Fruit fly (Drosophila melanogaster) whole organism, prepupa: Measurements from ENCODE around the gene CG14153.
A peak's percentile ranks its signal among the peaks of the same experiment; 100 is the strongest.

Experiments
- Blimp-1 ChIP-seq: fragments of 200-800 bp; sonication (Bioruptor generic); optimal IDR thresholded peaks from 3 replicates; lab custom pipeline; 2017; ENCODE audit warnings: missing biosample characterization, missing genetic modification characterization, mild to moderate bottlenecking, moderate library complexity, missing genetic modification reagents
- CG10669 ChIP-seq: fragments of 200-800 bp; sonication (Bioruptor generic); optimal IDR thresholded peaks from 3 replicates; lab custom pipeline; 2018; ENCODE audit warnings: missing biosample characterization, mild to moderate bottlenecking, missing genetic modification characterization, moderate library complexity
- CG11762 ChIP-seq: fragments of 200-800 bp; sonication (Bioruptor generic); optimal IDR thresholded peaks from 3 replicates; lab custom pipeline; 2016; ENCODE audit warnings: missing biosample characterization, missing genetic modification characterization; ENCODE audit not compliant: insufficient read depth
- CG11902 ChIP-seq: fragments of 200-800 bp; sonication (Bioruptor generic); optimal IDR thresholded peaks from 3 replicates; lab custom pipeline; 2016; ENCODE audit warnings: missing biosample characterization, missing genetic modification characterization
- CG15336 ChIP-seq: fragments of 200-800 bp; sonication (Bioruptor generic); IDR thresholded peaks from 2 replicates; pipeline ENCODE4 v1.3.6; 2022; ENCODE audit warnings: missing biosample characterization, missing genetic modification characterization
- CG1621 ChIP-seq: fragments of 200-800 bp; sonication (Bioruptor generic); optimal IDR thresholded peaks from 3 replicates; lab custom pipeline; 2018; ENCODE audit warnings: missing biosample characterization, mild to moderate bottlenecking, missing genetic modification characterization
- CG3032 ChIP-seq: fragments of 200-800 bp; optimal IDR thresholded peaks from 2 replicates; lab custom pipeline; 2019; ENCODE audit warnings: missing biosample characterization, mild to moderate bottlenecking, missing genetic modification characterization, moderate library complexity
- CG31627 ChIP-seq: fragments of 200-800 bp; sonication (Bioruptor generic); optimal IDR thresholded peaks from 3 replicates; lab custom pipeline; 2016; ENCODE audit warnings: missing biosample characterization, missing genetic modification characterization
- CG32006 ChIP-seq: fragments of 200-800 bp; sonication (Bioruptor generic); optimal IDR thresholded peaks from 3 replicates; lab custom pipeline; 2017; ENCODE audit warnings: missing biosample characterization, mild to moderate bottlenecking, missing genetic modification characterization
- CG34406 ChIP-seq: fragments of 200-800 bp; sonication (Bioruptor generic); optimal IDR thresholded peaks from 3 replicates; lab custom pipeline; 2016; ENCODE audit warnings: missing biosample characterization, missing genetic modification characterization
- CG3919 ChIP-seq: fragments of 200-800 bp; sonication (Bioruptor generic); optimal IDR thresholded peaks from 3 replicates; lab custom pipeline; 2016; ENCODE audit warnings: missing biosample characterization, missing genetic modification characterization
- CG4318 ChIP-seq: fragments of 200-800 bp; sonication (Bioruptor generic); optimal IDR thresholded peaks from 3 replicates; lab custom pipeline; 2017; ENCODE audit warnings: missing biosample characterization, mild to moderate bottlenecking, missing genetic modification characterization
- CG6163 ChIP-seq: fragments of 200-800 bp; sonication (Bioruptor generic); IDR thresholded peaks from 3 replicates; pipeline ENCODE4 v1.3.6; 2022; ENCODE audit warnings: missing biosample characterization, missing genetic modification characterization
- CG6276 ChIP-seq: fragments of 200-800 bp; sonication (Bioruptor generic); optimal IDR thresholded peaks from 2 replicates; lab custom pipeline; 2017; ENCODE audit warnings: missing biosample characterization, mild to moderate bottlenecking, missing genetic modification characterization
- CG6792 ChIP-seq: fragments of 200-800 bp; sonication (Bioruptor generic); optimal IDR thresholded peaks from 3 replicates; lab custom pipeline; 2016; ENCODE audit warnings: missing biosample characterization, missing genetic modification characterization
- CG6808 ChIP-seq: fragments of 200-800 bp; sonication (Bioruptor generic); optimal IDR thresholded peaks from 3 replicates; lab custom pipeline; 2017; ENCODE audit warnings: missing biosample characterization, missing genetic modification characterization, mild to moderate bottlenecking, moderate library complexity, missing genetic modification reagents
- CG6854 ChIP-seq: fragments of 200-800 bp; sonication (Bioruptor generic); optimal IDR thresholded peaks from 2 replicates; lab custom pipeline; 2017; ENCODE audit warnings: missing biosample characterization, mild to moderate bottlenecking, missing genetic modification characterization
- CG8632 ChIP-seq: fragments of 200-800 bp; sonication (Bioruptor generic); optimal IDR thresholded peaks from 3 replicates; lab custom pipeline; 2016; ENCODE audit warnings: missing biosample characterization, missing genetic modification characterization
- Eip75B ChIP-seq: fragments of 200-800 bp; sonication (Bioruptor generic); optimal IDR thresholded peaks from 3 replicates; lab custom pipeline; 2016; ENCODE audit warnings: missing biosample characterization, missing genetic modification characterization
- Eip78C ChIP-seq: fragments of 200-800 bp; sonication (Bioruptor generic); peaks from one replicate; lab custom pipeline; 2016; ENCODE audit warnings: missing biosample characterization, missing genetic modification characterization
- Eip93F ChIP-seq: fragments of 200-800 bp; sonication (Bioruptor generic); optimal IDR thresholded peaks from 2 replicates; lab custom pipeline; 2016; ENCODE audit warnings: missing biosample characterization, mild to moderate bottlenecking, missing genetic modification characterization
- Ets21C ChIP-seq: fragments of 200-800 bp; sonication (Bioruptor generic); optimal IDR thresholded peaks from 3 replicates; lab custom pipeline; 2016; ENCODE audit warnings: missing biosample characterization, missing genetic modification characterization
- Gug ChIP-seq: fragments of 200-800 bp; sonication (Bioruptor generic); IDR thresholded peaks from 2 replicates; pipeline ENCODE4 v1.3.6; 2022; ENCODE audit warnings: missing biosample characterization, missing genetic modification characterization
- Hr38 ChIP-seq: sonication (Bioruptor generic); optimal IDR thresholded peaks from 2 replicates; lab custom pipeline; 2016; ENCODE audit warnings: missing biosample characterization, missing genetic modification characterization
- Hr39 ChIP-seq: fragments of 200-800 bp; sonication (Bioruptor generic); optimal IDR thresholded peaks from 2 replicates; lab custom pipeline; 2016; ENCODE audit warnings: missing biosample characterization, missing genetic modification characterization
- Hr4 ChIP-seq: fragments of 200-800 bp; sonication (Bioruptor generic); optimal IDR thresholded peaks from 3 replicates; lab custom pipeline; 2016; ENCODE audit warnings: missing biosample characterization, missing genetic modification characterization
- Lpt ChIP-seq: fragments of 200-800 bp; sonication (Bioruptor generic); optimal IDR thresholded peaks from 3 replicates; lab custom pipeline; 2016; ENCODE audit warnings: missing biosample characterization, missing genetic modification characterization
- Met ChIP-seq: fragments of 200-800 bp; sonication (Bioruptor generic); optimal IDR thresholded peaks from 3 replicates; lab custom pipeline; 2016; ENCODE audit warnings: missing biosample characterization, missing genetic modification characterization
- OdsH ChIP-seq: fragments of 200-800 bp; sonication (Bioruptor generic); optimal IDR thresholded peaks from 3 replicates; lab custom pipeline; 2016; ENCODE audit warnings: missing biosample characterization, missing genetic modification characterization
- Sox102F ChIP-seq: fragments of 200-800 bp; sonication (Bioruptor generic); optimal IDR thresholded peaks from 2 replicates; lab custom pipeline; 2016; ENCODE audit warnings: missing biosample characterization, mild to moderate bottlenecking, missing genetic modification characterization
- Sox14 ChIP-seq: fragments of 200-800 bp; sonication (Bioruptor generic); optimal IDR thresholded peaks from 3 replicates; lab custom pipeline; 2016; ENCODE audit warnings: missing biosample characterization, missing genetic modification characterization
- achi ChIP-seq: fragments of 200-800 bp; sonication (Bioruptor generic); optimal IDR thresholded peaks from 3 replicates; lab custom pipeline; 2016; ENCODE audit warnings: missing biosample characterization, missing genetic modification characterization
- acj6 ChIP-seq: fragments of 200-800 bp; sonication (Bioruptor generic); optimal IDR thresholded peaks from 3 replicates; lab custom pipeline; 2016; ENCODE audit warnings: missing biosample characterization, missing genetic modification characterization
- cyc ChIP-seq: fragments of 200-800 bp; sonication (Bioruptor generic); optimal IDR thresholded peaks from 3 replicates; lab custom pipeline; 2016; ENCODE audit warnings: missing biosample characterization, missing genetic modification characterization
- dsx ChIP-seq: fragments of 200-800 bp; optimal IDR thresholded peaks from 3 replicates; lab custom pipeline; 2019; ENCODE audit warnings: missing biosample characterization, mild to moderate bottlenecking, missing genetic modification characterization, moderate library complexity; ENCODE audit not compliant: poor library complexity, severe bottlenecking
- eg ChIP-seq: fragments of 200-800 bp; sonication (Bioruptor generic); IDR thresholded peaks from 3 replicates; pipeline ENCODE4 v1.3.6; 2022; ENCODE audit warnings: missing biosample characterization, missing genetic modification characterization
- fd59A ChIP-seq: fragments of 200-800 bp; sonication (Bioruptor generic); optimal IDR thresholded peaks from 2 replicates; lab custom pipeline; 2017; ENCODE audit warnings: missing biosample characterization, mild to moderate bottlenecking, missing genetic modification characterization, missing genetic modification reagents
- fd85E ChIP-seq: fragments of 200-800 bp; sonication (Bioruptor generic); optimal IDR thresholded peaks from 3 replicates; lab custom pipeline; 2016; ENCODE audit warnings: missing biosample characterization, missing genetic modification characterization
- lz ChIP-seq: fragments of 200-800 bp; sonication (Bioruptor generic); optimal IDR thresholded peaks from 3 replicates; lab custom pipeline; 2016; ENCODE audit warnings: missing biosample characterization, missing genetic modification characterization
- net ChIP-seq: fragments of 200-800 bp; sonication (Bioruptor generic); optimal IDR thresholded peaks from 3 replicates; lab custom pipeline; 2016; ENCODE audit warnings: missing biosample characterization, missing genetic modification characterization
- salr ChIP-seq, 2 experiments: fragments of 200-800 bp; sonication (Bioruptor generic); optimal IDR thresholded peaks; 3 replicates each; lab custom pipeline; 2016 to 2018; ENCODE audit warnings: missing biosample characterization in 2 of 2, missing genetic modification characterization in 2 of 2, mild to moderate bottlenecking in 1 of 2
- spab ChIP-seq: fragments of 200-800 bp; sonication (Bioruptor generic); optimal IDR thresholded peaks from 2 replicates; lab custom pipeline; 2017; ENCODE audit warnings: missing biosample characterization, mild to moderate bottlenecking, missing genetic modification characterization, missing genetic modification reagents
- svp ChIP-seq: fragments of 200-800 bp; sonication (Bioruptor generic); peaks from one replicate; lab custom pipeline; 2016; ENCODE audit warnings: missing biosample characterization, missing genetic modification characterization
- vri ChIP-seq: fragments of 200-800 bp; sonication (Bioruptor generic); optimal IDR thresholded peaks from 3 replicates; lab custom pipeline; 2016; ENCODE audit warnings: missing biosample characterization, mild to moderate bottlenecking, missing genetic modification characterization

CG14153 gene

dm6 chr3L:10675635-10676393 lies 32.5 kb downstream of the CG14153 start (continued):
- TF ChIP-seq Gug (GFP tag; lab: Robert Waterston, UW): no peak
- TF ChIP-seq Sox102F: peak; percentile 47
- peak; percentile 71 for TF ChIP-seq Eip93F (GFP tag; lab: Kevin White, UChicago)
- peak; percentile 65 for TF ChIP-seq vri (GFP tag; lab: Kevin White, UChicago)
- TF ChIP-seq CG8632 (GFP tag; lab: Kevin White, UChicago): peak; percentile 40
- peak; percentile 35 for TF ChIP-seq CG34406
- peak; percentile 52 for TF ChIP-seq Met
- TF ChIP-seq net (GFP tag; lab: Kevin White, UChicago): peak; percentile 59
- TF ChIP-seq OdsH (GFP tag; lab: Kevin White, UChicago): peak; percentile 31
- TF ChIP-seq CG6163 (GFP tag; lab: Robert Waterston, UW): peak; percentile 87
- no peak for TF ChIP-seq Hr39 (GFP tag; lab: Kevin White, UChicago)
- TF ChIP-seq Eip78C: peak; percentile 76
- no peak for TF ChIP-seq Hr38 (GFP tag; lab: Kevin White, UChicago)
- peak; percentile 26 for TF ChIP-seq achi (GFP tag; lab: Kevin White, UChicago)
- TF ChIP-seq CG10669 (GFP tag; lab: Kevin White, UChicago): peak; percentile 66
- TF ChIP-seq fd59A (GFP tag; lab: Kevin White, UChicago): peak; percentile 1
- no peak for TF ChIP-seq cyc (GFP tag; lab: Kevin White, UChicago)
- peak; percentile 24 for TF ChIP-seq Eip75B (GFP tag; lab: Kevin White, UChicago)
- peak; percentile 41 for TF ChIP-seq CG32006 (GFP tag; lab: Kevin White, UChicago)
- peak; percentile 79 for TF ChIP-seq CG6854 (GFP tag; lab: Kevin White, UChicago)
- no peak for TF ChIP-seq lz (GFP tag; lab: Kevin White, UChicago)
- TF ChIP-seq svp (GFP tag; lab: Kevin White, UChicago): no peak
- no peak for TF ChIP-seq Sox14 (GFP tag; lab: Kevin White, UChicago)

dm6 chr3L:10677816-10678215 lies 34.5 kb downstream of the CG14153 start:
- TF ChIP-seq Sox14 (GFP tag; lab: Kevin White, UChicago): no peak
- no peak for TF ChIP-seq CG6276 (GFP tag; lab: Kevin White, UChicago)
- no peak for TF ChIP-seq achi (GFP tag; lab: Kevin White, UChicago)
- no peak for TF ChIP-seq CG15336
- no peak for TF ChIP-seq fd85E (GFP tag; lab: Kevin White, UChicago)

dm6 chr3L:10678545-10679067 lies 35.3 kb downstream of the CG14153 start:
- TF ChIP-seq salr (GFP tag; optimal IDR thresholded peaks at IDR 0.05; lab: Kevin White, UChicago): peak; percentile 42 to 93
- peak; percentile 98 for TF ChIP-seq CG15336
- TF ChIP-seq eg (GFP tag; lab: Robert Waterston, UW): peak; percentile 92
- peak; percentile 91 for TF ChIP-seq Hr4
- TF ChIP-seq CG11762: peak; percentile 77
- TF ChIP-seq CG3919 (GFP tag; lab: Kevin White, UChicago): peak; percentile 86
- TF ChIP-seq fd59A (GFP tag; lab: Kevin White, UChicago): peak; percentile 83
- TF ChIP-seq acj6: peak; percentile 85
- TF ChIP-seq Lpt (GFP tag; lab: Kevin White, UChicago): peak; percentile 83
- TF ChIP-seq achi (GFP tag; lab: Kevin White, UChicago): peak; percentile 87
- peak; percentile 80 for TF ChIP-seq CG11902 (GFP tag; lab: Kevin White, UChicago)
- TF ChIP-seq CG4318 (GFP tag; lab: Kevin White, UChicago): peak; percentile 82
- TF ChIP-seq Ets21C (GFP tag; lab: Kevin White, UChicago): peak; percentile 78
- peak; percentile 81 for TF ChIP-seq CG31627
- no peak for TF ChIP-seq Hr38 (GFP tag; lab: Kevin White, UChicago)
- peak; percentile 88 for TF ChIP-seq CG6792 (GFP tag; lab: Kevin White, UChicago)
- TF ChIP-seq CG3032: peak; percentile 92
- peak; percentile 87 for TF ChIP-seq CG10669 (GFP tag; lab: Kevin White, UChicago)
- no peak for TF ChIP-seq fd85E (GFP tag; lab: Kevin White, UChicago)
- peak; percentile 87 for TF ChIP-seq dsx (GFP tag; lab: Kevin White, UChicago)
- peak; percentile 88 for TF ChIP-seq CG6808 (GFP tag; lab: Kevin White, UChicago)
- peak; percentile 73 for TF ChIP-seq Blimp-1 (GFP tag; lab: Kevin White, UChicago)
- peak; percentile 92 for TF ChIP-seq lz (GFP tag; lab: Kevin White, UChicago)
- TF ChIP-seq Sox14 (GFP tag; lab: Kevin White, UChicago): peak; percentile 91
- TF ChIP-seq spab (GFP tag; lab: Kevin White, UChicago): peak; percentile 85
- TF ChIP-seq Eip93F (GFP tag; lab: Kevin White, UChicago): peak; percentile 46
- TF ChIP-seq CG1621 (tag; lab: Kevin White, UChicago): peak; percentile 84
- TF ChIP-seq CG6276 (GFP tag; lab: Kevin White, UChicago): peak; percentile 88
- TF ChIP-seq CG8632 (GFP tag; lab: Kevin White, UChicago): peak; percentile 84
- TF ChIP-seq CG6163 (GFP tag; lab: Robert Waterston, UW): peak; percentile 84; the same call in 2 of the 3 replicates
